Worm (Caenorhabditis elegans) whole organism, L1 larva: ENCODE results near the gene clc-21.

Experiments
- C16A3.4 ChIP-seq: fragments of 150-350 bp; optimal IDR thresholded peaks from 2 replicates; lab custom pipeline; 2014; ENCODE audit warnings: missing biosample characterization, missing genetic modification characterization
- C34B4.2 ChIP-seq: sonication (generic microtip); optimal IDR thresholded peaks from 2 replicates; lab custom pipeline; 2017; ENCODE audit warnings: mild to moderate bottlenecking, missing genetic modification characterization, missing compliant biosample characterization
- F16B12.6 ChIP-seq: fragments of 150-350 bp; optimal IDR thresholded peaks from 2 replicates; lab custom pipeline; 2014; ENCODE audit warnings: missing biosample characterization, missing genetic modification characterization
- Y116A8C.19 ChIP-seq: sonication (generic microtip); optimal IDR thresholded peaks from 2 replicates; lab custom pipeline; 2016; ENCODE audit warnings: missing compliant biosample characterization, missing genetic modification characterization, borderline replicate concordance
- aly-2 ChIP-seq: fragments of 150-350 bp; optimal IDR thresholded peaks from 2 replicates; lab custom pipeline; 2014; ENCODE audit warnings: missing biosample characterization, missing genetic modification characterization
- blmp-1 ChIP-seq: fragments of 150-350 bp; optimal IDR thresholded peaks from 2 replicates; lab custom pipeline; 2014; ENCODE audit warnings: missing biosample characterization, missing genetic modification characterization
- ceh-8 ChIP-seq: fragments of 200-800 bp; sonication (Bioruptor generic); optimal IDR thresholded peaks from 2 replicates; lab custom pipeline; 2018; ENCODE audit warnings: mild to moderate bottlenecking, missing genetic modification characterization, moderate library complexity, missing compliant biosample characterization
- ces-1 ChIP-seq: fragments of 150-350 bp; optimal IDR thresholded peaks from 2 replicates; lab custom pipeline; 2014; ENCODE audit warnings: missing biosample characterization, missing genetic modification reagents, missing genetic modification characterization
- dsc-1 ChIP-seq: sonication (generic microtip); optimal IDR thresholded peaks from 2 replicates; lab custom pipeline; 2016; ENCODE audit warnings: mild to moderate bottlenecking, missing genetic modification characterization, missing compliant biosample characterization
- efl-1 ChIP-seq, 4 experiments: fragments of 150-350 bp; optimal IDR thresholded peaks in 3 of 4; peaks in 1 of 4; 1 replicate in 1 of 4; 2 replicates in 3 of 4; lab custom pipeline; 2014; ENCODE audit warnings: missing biosample characterization in 2 of 4, missing genetic modification characterization in 2 of 4, missing genetic modification reagents in 2 of 4
- elt-2 ChIP-seq: sonication (generic microtip); optimal IDR thresholded peaks from 2 replicates; lab custom pipeline; 2016; ENCODE audit warnings: missing genetic modification characterization, mild to moderate bottlenecking, inconsistent platforms, missing compliant biosample characterization, missing genetic modification reagents
- elt-3 ChIP-seq, 6 experiments: fragments of 150-350 bp in 1 of 6; sonication (generic microtip); optimal IDR thresholded peaks; 2 replicates each; lab custom pipeline; 2017 to 2018; ENCODE audit warnings: missing biosample characterization in 6 of 6, missing genetic modification characterization in 6 of 6, inconsistent platforms in 1 of 6
- ets-5 ChIP-seq: fragments of 200-800 bp; sonication (Bioruptor generic); IDR thresholded peaks from 2 replicates; pipeline ENCODE4 v1.3.6; 2022; ENCODE audit warnings: missing genetic modification characterization, missing compliant biosample characterization
- fkh-4 ChIP-seq: sonication (generic microtip); optimal IDR thresholded peaks from 2 replicates; lab custom pipeline; 2016; ENCODE audit warnings: missing compliant biosample characterization, missing genetic modification characterization, borderline replicate concordance
- lin-13 ChIP-seq: fragments of 150-350 bp; optimal IDR thresholded peaks from 2 replicates; lab custom pipeline; 2014; ENCODE audit warnings: missing biosample characterization, missing genetic modification reagents, missing genetic modification characterization
- lin-15B ChIP-seq: fragments of 150-350 bp; sonication (generic microtip); optimal IDR thresholded peaks from 3 replicates; lab custom pipeline; 2014; ENCODE audit warnings: missing biosample characterization, missing genetic modification characterization
- lin-35 ChIP-seq, 2 experiments: fragments of 150-350 bp; optimal IDR thresholded peaks; 2 replicates each; lab custom pipeline; 2014; ENCODE audit warnings: missing biosample characterization in 2 of 2, missing genetic modification characterization in 2 of 2, missing genetic modification reagents in 2 of 2
- lir-3 ChIP-seq: sonication (generic microtip); optimal IDR thresholded peaks from 2 replicates; lab custom pipeline; 2016; ENCODE audit warnings: mild to moderate bottlenecking, missing genetic modification characterization, moderate library complexity, missing compliant biosample characterization; ENCODE audit not compliant: poor library complexity
- lsy-2 ChIP-seq, 2 experiments: fragments of 150-350 bp; optimal IDR thresholded peaks; 2 replicates each; lab custom pipeline; 2014; ENCODE audit warnings: missing biosample characterization in 2 of 2, missing genetic modification characterization in 2 of 2
- nhr-11 ChIP-seq: fragments of 150-350 bp; optimal IDR thresholded peaks from 2 replicates; lab custom pipeline; 2014; ENCODE audit warnings: missing biosample characterization, missing genetic modification characterization
- nhr-12 ChIP-seq: sonication (generic microtip); optimal IDR thresholded peaks from 2 replicates; lab custom pipeline; 2017; ENCODE audit warnings: missing biosample characterization, missing genetic modification characterization
- nhr-19 ChIP-seq: fragments of 200-800 bp; sonication (Bioruptor generic); conservative IDR thresholded peaks from 2 replicates; pipeline ENCODE4 v1.3.6; 2022; ENCODE audit warnings: missing genetic modification characterization, missing compliant biosample characterization
- nhr-20 ChIP-seq: sonication (generic microtip); optimal IDR thresholded peaks from 2 replicates; lab custom pipeline; 2016; ENCODE audit warnings: mild to moderate bottlenecking, missing genetic modification characterization, missing compliant biosample characterization
- nhr-237 ChIP-seq: fragments of 150-350 bp; optimal IDR thresholded peaks from 2 replicates; lab custom pipeline; 2014; ENCODE audit warnings: missing biosample characterization, missing genetic modification characterization
- nhr-84 ChIP-seq: sonication (generic microtip); optimal IDR thresholded peaks from 2 replicates; lab custom pipeline; 2017; ENCODE audit warnings: missing biosample characterization, missing genetic modification characterization
- nhr-90 ChIP-seq: sonication (generic microtip); optimal IDR thresholded peaks from 2 replicates; lab custom pipeline; 2016; ENCODE audit warnings: mild to moderate bottlenecking, missing genetic modification characterization, missing compliant biosample characterization; ENCODE audit not compliant: poor library complexity
- snu-23 ChIP-seq: sonication (generic microtip); optimal IDR thresholded peaks from 2 replicates; lab custom pipeline; 2016; ENCODE audit warnings: missing genetic modification characterization, missing compliant biosample characterization
- sox-4 ChIP-seq: sonication (generic microtip); optimal IDR thresholded peaks from 2 replicates; lab custom pipeline; 2016; ENCODE audit warnings: missing genetic modification characterization, missing compliant biosample characterization
- sup-37 ChIP-seq: fragments of 200-800 bp; sonication (Bioruptor generic); optimal IDR thresholded peaks from 2 replicates; lab custom pipeline; 2018; ENCODE audit warnings: mild to moderate bottlenecking, missing genetic modification characterization, missing compliant biosample characterization
- zag-1 ChIP-seq: fragments of 150-350 bp; optimal IDR thresholded peaks from 2 replicates; lab custom pipeline; 2014; ENCODE audit warnings: missing biosample characterization, missing genetic modification characterization
- zip-4 ChIP-seq: fragments of 200-800 bp; sonication (Bioruptor generic); optimal IDR thresholded peaks from 2 replicates; lab custom pipeline; 2018; ENCODE audit warnings: mild to moderate bottlenecking, missing genetic modification characterization, moderate library complexity, missing compliant biosample characterization
- ztf-11 ChIP-seq, 2 experiments: sonication (generic microtip); optimal IDR thresholded peaks; 2 replicates each; lab custom pipeline; 2016 to 2017; ENCODE audit warnings: missing genetic modification characterization in 2 of 2, missing biosample characterization in 1 of 2, missing compliant biosample characterization in 1 of 2

Gene clc-21

DNA sequence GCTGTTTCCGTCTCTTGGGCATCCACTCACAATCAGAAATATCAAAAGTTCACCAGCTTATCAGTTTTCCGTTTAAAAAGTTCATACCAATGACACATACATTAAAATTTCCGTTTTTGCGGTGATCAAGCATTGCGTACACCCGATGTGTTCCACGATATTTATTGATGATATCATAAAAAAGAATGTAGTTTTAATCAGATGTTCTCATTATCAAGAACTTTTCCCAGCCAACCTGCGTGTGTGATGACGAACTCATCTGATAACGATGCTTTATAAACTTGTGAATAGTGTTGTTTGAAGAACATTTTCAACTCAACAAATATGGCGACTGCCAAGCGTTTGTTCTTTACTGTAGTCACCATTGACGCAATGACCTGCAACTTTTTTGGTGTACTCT is at the start of gene clc-21:
clc-21 (plus strand) TSS at position 301 of the 400 bp plus-strand sequence.
- TF ChIP-seq nhr-84 (tag; lab: Kevin White, UChicago) (no peak), zip-4 (GFP tag; lab: Kevin White, UChicago) (no peak), nhr-20 (tag; lab: Kevin White, UChicago) (no peak), elt-3 (tag; optimal IDR thresholded peaks at IDR 0.05; lab: Kevin White, UChicago) (no peak), sox-4 (tag; lab: Kevin White, UChicago) (no peak), Y116A8C.19 (tag; lab: Kevin White, UChicago) (no peak), C16A3.4 (tag; lab: Kevin White, UChicago) (no peak), C34B4.2 (tag; lab: Kevin White, UChicago) (no peak), nhr-11 (tag; lab: Kevin White, UChicago) (no peak), lin-35 (GFP tag; optimal IDR thresholded peaks at IDR 0.05; lab: Kevin White, UChicago) (no peak), efl-1 (optimal IDR thresholded peaks at IDR 0.05; lab: Kevin White, UChicago) (no peak), efl-1 (GFP tag; optimal IDR thresholded peaks at IDR 0.05 in 1 of 2; lab: Kevin White, UChicago) (no peak), blmp-1 (tag; lab: Kevin White, UChicago) (no peak), nhr-237 (tag; lab: Kevin White, UChicago) (no peak), ztf-11 (tag; optimal IDR thresholded peaks at IDR 0.05; lab: Kevin White, UChicago) (no peak)

DNA sequence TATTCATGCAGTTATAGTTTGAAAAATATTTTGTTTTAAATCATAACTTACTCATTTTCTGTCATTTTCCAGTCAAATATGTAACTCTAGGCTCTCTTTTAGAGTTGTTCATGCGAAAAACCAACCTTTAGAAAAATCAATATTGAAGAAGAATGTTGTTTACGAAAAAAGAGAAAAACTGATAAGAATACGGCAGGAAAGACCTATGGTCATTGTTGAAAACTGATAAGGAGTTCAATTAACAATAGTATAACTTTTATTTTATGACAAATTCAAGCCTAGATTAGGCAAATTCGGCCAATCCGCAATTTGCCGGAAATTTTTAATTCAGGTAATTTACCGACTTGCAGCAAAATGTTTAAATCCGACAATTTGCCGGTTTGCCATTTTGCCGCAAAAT is 40.3 kb upstream of the clc-21 start, which contains the start of gene Y20C6A.1:
Y20C6A.1 (minus strand) TSS at position 107 of the 400 bp plus-strand sequence.
- TF ChIP-seq efl-1 (optimal IDR thresholded peaks at IDR 0.05; lab: Kevin White, UChicago) (no peak), efl-1 (GFP tag; optimal IDR thresholded peaks at IDR 0.05 in 1 of 2; lab: Kevin White, UChicago) (no peak), ceh-8 (no peak), lin-15B (tag; lab: Kevin White, UChicago) (no peak), elt-2 (tag; lab: Kevin White, UChicago) (peak; percentile 58), fkh-4 (tag; lab: Kevin White, UChicago) (no peak)
- TF ChIP-seq, all 84 proteins: peak for 1

DNA sequence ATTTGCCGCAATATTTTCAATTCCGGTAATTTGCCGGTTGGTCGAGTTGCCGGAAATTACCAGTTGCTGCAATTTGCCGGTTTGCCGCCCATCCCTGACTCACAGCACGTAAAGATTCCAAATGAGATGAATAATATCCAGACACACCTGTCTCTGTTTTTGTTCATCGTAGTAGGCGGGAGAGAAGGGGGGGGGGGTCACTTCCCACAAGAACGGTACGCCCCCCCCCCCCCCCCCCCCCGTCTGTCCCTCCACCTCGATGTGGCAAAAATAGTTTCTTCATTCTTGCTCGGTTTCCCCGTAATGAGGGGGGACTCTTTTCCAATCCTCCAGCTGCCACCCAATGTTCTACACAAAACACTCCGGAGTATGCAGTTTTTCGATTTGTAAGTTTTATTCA is 39.8 kb upstream of the clc-21 start, which contains the start of gene fbxb-7:
fbxb-7 (plus strand) TSS at position 267 of the 400 bp plus-strand sequence.
- TF ChIP-seq lsy-2 (tag; optimal IDR thresholded peaks at IDR 0.05; lab: Kevin White, UChicago) (no peak), elt-3 (tag; optimal IDR thresholded peaks at IDR 0.05; lab: Kevin White, UChicago) (no peak), ceh-8 (peak; percentile 23)

DNA sequence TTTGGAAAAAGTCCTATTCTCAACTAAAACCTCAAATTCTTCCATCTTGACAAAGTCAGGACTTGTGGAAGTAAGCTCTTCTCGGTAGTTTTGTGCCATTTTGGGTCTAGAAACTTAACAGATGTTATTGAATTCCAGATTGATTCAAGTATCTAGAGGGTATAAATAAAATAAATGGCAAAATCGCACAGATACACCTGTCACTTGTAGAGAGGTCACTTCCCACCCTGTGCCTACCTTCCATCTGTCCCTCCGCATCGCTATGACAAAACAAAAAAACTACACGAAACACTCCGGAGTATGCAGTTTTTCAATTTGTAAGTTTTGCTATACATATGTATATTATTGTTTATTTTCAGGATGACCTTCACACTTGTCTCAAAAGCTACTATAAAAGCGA is 37.0 kb upstream of the clc-21 start, which contains the start of gene Y20C6A.4:
Y20C6A.4 (plus strand) TSS at position 301 of the 400 bp plus-strand sequence.
- no peak for TF ChIP-seq snu-23 (GFP tag; lab: Kevin White, UChicago)
- TF ChIP-seq ces-1 (GFP tag; lab: Kevin White, UChicago) = no peak
- no peak for TF ChIP-seq nhr-11 (tag; lab: Kevin White, UChicago)
- no peak for TF ChIP-seq nhr-90 (tag; lab: Kevin White, UChicago)
- TF ChIP-seq zag-1 (tag; lab: Kevin White, UChicago) = no peak
- TF ChIP-seq sox-4 (tag; lab: Kevin White, UChicago) = no peak
- no peak for TF ChIP-seq ets-5 (GFP tag; lab: Robert Waterston, UW)
- TF ChIP-seq nhr-19 (GFP tag; lab: Robert Waterston, UW) = no peak
- TF ChIP-seq lir-3 = no peak
- TF ChIP-seq elt-3 (tag; optimal IDR thresholded peaks at IDR 0.05; lab: Kevin White, UChicago) = no peak
- no peak for TF ChIP-seq dsc-1 (tag; lab: Kevin White, UChicago)
- TF ChIP-seq nhr-12 (tag; lab: Kevin White, UChicago) = no peak
- TF ChIP-seq sup-37 = no peak
- TF ChIP-seq, all 84 proteins: peak for 0

DNA sequence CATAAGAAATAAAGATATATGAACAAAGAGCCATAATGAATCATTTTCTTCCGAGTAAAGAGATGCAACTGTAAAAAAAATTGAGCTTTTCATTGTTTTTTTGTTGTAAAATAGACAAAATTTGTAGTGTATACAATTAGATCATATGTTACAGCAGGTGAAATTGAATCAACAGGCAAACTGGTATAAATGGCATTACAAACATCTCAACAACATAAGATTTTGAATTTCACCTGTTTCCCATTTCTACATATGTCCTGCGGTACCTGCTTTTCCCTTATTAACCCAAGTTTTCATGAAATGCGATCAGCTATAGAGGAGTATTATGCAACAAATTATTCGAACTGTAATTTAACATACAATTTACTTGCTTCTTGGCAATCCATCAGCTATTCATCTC is 21.6 kb upstream of the clc-21 start, which contains the start of gene srh-120:
srh-120 (plus strand) TSS at position 301 of the 400 bp plus-strand sequence.
- TF ChIP-seq nhr-19 (GFP tag; lab: Robert Waterston, UW) = no peak
- no peak for TF ChIP-seq efl-1 (optimal IDR thresholded peaks at IDR 0.05; lab: Kevin White, UChicago)
- TF ChIP-seq efl-1 (GFP tag; optimal IDR thresholded peaks at IDR 0.05 in 1 of 2; lab: Kevin White, UChicago) = peak in 1 of 2 experiments; percentile 39
- no peak for TF ChIP-seq aly-2 (tag; lab: Kevin White, UChicago)
- TF ChIP-seq lin-13 = no peak
- no peak for TF ChIP-seq F16B12.6 (tag; lab: Kevin White, UChicago)
- no peak for TF ChIP-seq nhr-237 (tag; lab: Kevin White, UChicago)
- no peak for TF ChIP-seq lin-35 (GFP tag; optimal IDR thresholded peaks at IDR 0.05; lab: Kevin White, UChicago)
